Fruit fly (Drosophila melanogaster) whole organism, embryonic: ENCODE data around the gene kraken.
A peak's percentile ranks its signal among the peaks of the same experiment; 100 is the strongest.

Experiments
- Antp ChIP-seq: fragments of 200-800 bp; sonication (Bioruptor generic); optimal IDR thresholded peaks from 3 replicates; lab custom pipeline; 2016; ENCODE audit warnings: missing biosample characterization, missing genetic modification characterization
- Atf-2 ChIP-seq: fragments of 200-800 bp; sonication (Bioruptor generic); optimal IDR thresholded peaks from 2 replicates; lab custom pipeline; 2016; ENCODE audit warnings: missing biosample characterization, missing genetic modification characterization
- B-H1 ChIP-seq: fragments of 200-800 bp; sonication (Bioruptor generic); IDR thresholded peaks from 3 replicates; pipeline ENCODE4 v1.3.6; 2022; ENCODE audit warnings: missing biosample characterization, missing genetic modification characterization
- CG10321 ChIP-seq: fragments of 200-800 bp; sonication (Bioruptor generic); IDR thresholded peaks from 2 replicates; pipeline ENCODE4 v1.3.6; 2022; ENCODE audit warnings: missing biosample characterization, missing genetic modification characterization
- CG10959 ChIP-seq: fragments of 200-800 bp; sonication (Bioruptor generic); IDR thresholded peaks from 2 replicates; pipeline ENCODE4 v1.3.6; 2022; ENCODE audit warnings: missing biosample characterization, missing genetic modification characterization
- CG11247 ChIP-seq: fragments of 200-800 bp; sonication (Bioruptor generic); IDR thresholded peaks from 2 replicates; pipeline ENCODE4 v1.3.6; 2022; ENCODE audit warnings: missing biosample characterization, missing genetic modification characterization
- CG14014 ChIP-seq: fragments of 200-800 bp; sonication (Bioruptor generic); IDR thresholded peaks from 2 replicates; pipeline ENCODE4 v1.3.6; 2022; ENCODE audit warnings: missing biosample characterization, missing genetic modification characterization
- CG15269 ChIP-seq: fragments of 200-800 bp; sonication (Bioruptor generic); optimal IDR thresholded peaks from 2 replicates; lab custom pipeline; 2018; ENCODE audit warnings: missing biosample characterization, mild to moderate bottlenecking, missing genetic modification characterization, moderate library complexity
- CG15479 ChIP-seq: fragments of 200-800 bp; sonication (Bioruptor generic); optimal IDR thresholded peaks from 3 replicates; lab custom pipeline; 2019; ENCODE audit warnings: missing biosample characterization, mild to moderate bottlenecking, missing genetic modification characterization, moderate library complexity
- CG1602 ChIP-seq: fragments of 200-800 bp; sonication (Bioruptor generic); optimal IDR thresholded peaks from 3 replicates; lab custom pipeline; 2016; ENCODE audit warnings: missing biosample characterization, missing genetic modification characterization
- CG16779 ChIP-seq: fragments of 200-800 bp; sonication (Bioruptor generic); IDR thresholded peaks from 2 replicates; pipeline ENCODE4 v1.3.6; 2022; ENCODE audit warnings: missing biosample characterization, missing genetic modification characterization
- CG17385 ChIP-seq: fragments of 200-800 bp; sonication (Bioruptor generic); optimal IDR thresholded peaks from 3 replicates; lab custom pipeline; 2018; ENCODE audit warnings: missing biosample characterization, mild to moderate bottlenecking, missing genetic modification characterization
- CG30431 ChIP-seq: fragments of 200-800 bp; sonication (Bioruptor generic); optimal IDR thresholded peaks from 2 replicates; lab custom pipeline; 2017; ENCODE audit warnings: missing biosample characterization, missing genetic modification characterization
- CG3281 ChIP-seq: fragments of 200-800 bp; sonication (Bioruptor generic); optimal IDR thresholded peaks from 3 replicates; lab custom pipeline; 2017; ENCODE audit warnings: missing biosample characterization, mild to moderate bottlenecking, missing genetic modification characterization
- CG4282 ChIP-seq: fragments of 200-800 bp; sonication (Bioruptor generic); optimal IDR thresholded peaks from 2 replicates; lab custom pipeline; 2016; ENCODE audit warnings: missing biosample characterization, missing genetic modification characterization
- CG6175 ChIP-seq: fragments of 200-800 bp; sonication (Bioruptor generic); IDR thresholded peaks from 3 replicates; pipeline ENCODE4 v1.3.6; 2022; ENCODE audit warnings: missing biosample characterization, missing genetic modification characterization
- CG7839 ChIP-seq: fragments of 200-800 bp; sonication (Bioruptor generic); optimal IDR thresholded peaks from 3 replicates; lab custom pipeline; 2018; ENCODE audit warnings: missing biosample characterization, mild to moderate bottlenecking, missing genetic modification characterization, moderate library complexity
- CG7987 ChIP-seq: fragments of 200-800 bp; sonication (Bioruptor generic); optimal IDR thresholded peaks from 2 replicates; lab custom pipeline; 2018; ENCODE audit warnings: missing biosample characterization, mild to moderate bottlenecking, missing genetic modification characterization, moderate library complexity
- CG8359 ChIP-seq: fragments of 200-800 bp; sonication (Bioruptor generic); optimal IDR thresholded peaks from 2 replicates; lab custom pipeline; 2017; ENCODE audit warnings: missing biosample characterization, mild to moderate bottlenecking, missing genetic modification characterization, borderline replicate concordance
- Dfd ChIP-seq, 2 experiments: fragments of >200 bp; optimal IDR thresholded peaks; 2 replicates each; lab custom pipeline; 2017; ENCODE audit warnings: missing biosample characterization in 2 of 2, missing genetic modification characterization in 2 of 2
- Gug ChIP-seq: fragments of 200-800 bp; sonication (Bioruptor generic); IDR thresholded peaks from 4 replicates; pipeline ENCODE4 v1.3.6; 2022; ENCODE audit warnings: missing biosample characterization, missing genetic modification characterization
- Hand ChIP-seq: fragments of 200-800 bp; sonication (Bioruptor generic); optimal IDR thresholded peaks from 2 replicates; lab custom pipeline; 2017; ENCODE audit warnings: mild to moderate bottlenecking, missing biosample characterization, missing genetic modification reagents, missing genetic modification characterization
- Hmx ChIP-seq: fragments of 200-800 bp; sonication (Bioruptor generic); optimal IDR thresholded peaks from 2 replicates; lab custom pipeline; 2016; ENCODE audit warnings: missing biosample characterization, missing genetic modification characterization
- Kr ChIP-seq: fragments of 200-800 bp; sonication (Bioruptor generic); optimal IDR thresholded peaks from 2 replicates; lab custom pipeline; 2017; ENCODE audit warnings: missing biosample characterization, mild to moderate bottlenecking, missing genetic modification characterization
- Nf-YA ChIP-seq: fragments of 200-800 bp; sonication (Bioruptor generic); IDR thresholded peaks from 2 replicates; pipeline ENCODE4 v1.3.6; 2022; ENCODE audit warnings: missing biosample characterization, missing genetic modification characterization
- Poxn ChIP-seq: fragments of 200-800 bp; sonication (Bioruptor generic); IDR thresholded peaks from 2 replicates; pipeline ENCODE4 v1.3.6; 2022; ENCODE audit warnings: missing biosample characterization, missing genetic modification characterization
- Sox102F ChIP-seq: fragments of 200-800 bp; sonication (Bioruptor generic); optimal IDR thresholded peaks from 2 replicates; lab custom pipeline; 2018; ENCODE audit warnings: missing biosample characterization, mild to moderate bottlenecking, missing genetic modification characterization, moderate library complexity
- Xbp1 ChIP-seq: fragments of 200-800 bp; sonication (Bioruptor generic); optimal IDR thresholded peaks from 3 replicates; lab custom pipeline; 2016; ENCODE audit warnings: missing biosample characterization, mild to moderate bottlenecking, missing genetic modification characterization
- bigmax ChIP-seq: fragments of 200-800 bp; sonication (Bioruptor generic); optimal IDR thresholded peaks from 2 replicates; lab custom pipeline; 2018; ENCODE audit warnings: missing biosample characterization, mild to moderate bottlenecking, missing genetic modification characterization
- cato ChIP-seq: fragments of 200-800 bp; sonication (Bioruptor generic); optimal IDR thresholded peaks from 2 replicates; lab custom pipeline; 2016; ENCODE audit warnings: missing biosample characterization, missing genetic modification characterization, borderline replicate concordance
- caup ChIP-seq: fragments of 200-800 bp; sonication (Bioruptor generic); optimal IDR thresholded peaks from 3 replicates; lab custom pipeline; 2017; ENCODE audit warnings: missing biosample characterization, mild to moderate bottlenecking, missing genetic modification characterization, moderate library complexity; ENCODE audit not compliant: severe bottlenecking
- danr ChIP-seq: fragments of 200-800 bp; sonication (Bioruptor generic); IDR thresholded peaks from 2 replicates; pipeline ENCODE4 v1.3.6; 2022; ENCODE audit warnings: missing biosample characterization, missing genetic modification characterization
- dimm ChIP-seq: fragments of 200-800 bp; sonication (Bioruptor generic); IDR thresholded peaks from 2 replicates; pipeline ENCODE4 v1.3.6; 2022; ENCODE audit warnings: missing biosample characterization, missing genetic modification characterization
- eve ChIP-seq, 2 experiments: fragments of >200 bp; optimal IDR thresholded peaks; 2 replicates each; lab custom pipeline; 2017; ENCODE audit warnings: missing biosample characterization in 2 of 2, missing genetic modification characterization in 2 of 2
- hth ChIP-seq: fragments of >200 bp; optimal IDR thresholded peaks from 2 replicates; lab custom pipeline; 2017; ENCODE audit warnings: inconsistent platforms
- mam ChIP-seq: fragments of 200-800 bp; sonication (Bioruptor generic); optimal IDR thresholded peaks from 3 replicates; lab custom pipeline; 2016; ENCODE audit warnings: missing biosample characterization, missing genetic modification characterization
- nau ChIP-seq: fragments of 200-800 bp; sonication (Bioruptor generic); optimal IDR thresholded peaks from 3 replicates; lab custom pipeline; 2017; ENCODE audit warnings: missing biosample characterization, mild to moderate bottlenecking, missing genetic modification characterization, missing genetic modification reagents
- oc ChIP-seq: fragments of 200-800 bp; sonication (Bioruptor generic); optimal IDR thresholded peaks from 2 replicates; lab custom pipeline; 2018; ENCODE audit warnings: missing biosample characterization, mild to moderate bottlenecking, missing genetic modification characterization, moderate library complexity
- pnt ChIP-seq: fragments of 200-800 bp; sonication (Bioruptor generic); optimal IDR thresholded peaks from 3 replicates; lab custom pipeline; 2016; ENCODE audit warnings: missing biosample characterization, missing genetic modification characterization
- pros ChIP-seq: fragments of 200-800 bp; sonication (Bioruptor generic); optimal IDR thresholded peaks from 3 replicates; lab custom pipeline; 2019; ENCODE audit warnings: missing biosample characterization, mild to moderate bottlenecking, missing genetic modification characterization, moderate library complexity
- psq ChIP-seq: fragments of 200-800 bp; sonication (Bioruptor generic); optimal IDR thresholded peaks from 2 replicates; lab custom pipeline; 2017; ENCODE audit warnings: missing biosample characterization, missing genetic modification characterization
- ranshi ChIP-seq: fragments of 200-800 bp; sonication (Bioruptor generic); IDR thresholded peaks from 2 replicates; pipeline ENCODE4 v1.3.6; 2022; ENCODE audit warnings: missing biosample characterization, missing genetic modification characterization
- row ChIP-seq: fragments of 200-800 bp; sonication (Bioruptor generic); IDR thresholded peaks from 3 replicates; pipeline ENCODE4 v1.3.6; 2022; ENCODE audit warnings: missing biosample characterization, missing genetic modification characterization
- sens-2 ChIP-seq: fragments of 200-800 bp; sonication (Bioruptor generic); IDR thresholded peaks from 2 replicates; pipeline ENCODE4 v1.3.6; 2022; ENCODE audit warnings: missing biosample characterization, missing genetic modification characterization
- slou ChIP-seq: fragments of 200-800 bp; sonication (Bioruptor generic); optimal IDR thresholded peaks from 3 replicates; lab custom pipeline; 2016; ENCODE audit warnings: missing biosample characterization, missing genetic modification characterization
- slp2 ChIP-seq: fragments of 200-800 bp; sonication (Bioruptor generic); optimal IDR thresholded peaks from 2 replicates; lab custom pipeline; 2016; ENCODE audit warnings: missing biosample characterization, missing genetic modification characterization
- ssp ChIP-seq: fragments of 200-800 bp; sonication (Bioruptor generic); IDR thresholded peaks from 2 replicates; pipeline ENCODE4 v1.3.6; 2022; ENCODE audit warnings: missing biosample characterization, missing genetic modification characterization
- stc ChIP-seq: fragments of 200-800 bp; sonication (Bioruptor generic); IDR thresholded peaks from 2 replicates; pipeline ENCODE4 v1.3.6; 2022; ENCODE audit warnings: missing biosample characterization, missing genetic modification characterization
- stwl ChIP-seq: fragments of 200-800 bp; sonication (Bioruptor generic); optimal IDR thresholded peaks from 3 replicates; lab custom pipeline; 2018; ENCODE audit warnings: missing biosample characterization, mild to moderate bottlenecking, missing genetic modification characterization, moderate library complexity
- tx ChIP-seq: fragments of 200-800 bp; sonication (Bioruptor generic); optimal IDR thresholded peaks from 2 replicates; lab custom pipeline; 2016; ENCODE audit warnings: missing biosample characterization, missing genetic modification characterization

The kraken gene

dm6 chr2L:819315-820032 is 33.1 kb upstream of the kraken start, which contains the start of the genes PGAP2 and Clp (continued):
- TF ChIP-seq danr (GFP tag; lab: Robert Waterston, UW) (peak; percentile 57; the same call in 1 of the 2 replicates), hth (no peak), Gug (peak; percentile 63; the same call in 3 of the 4 replicates), row (peak; percentile 94), CG8359 (GFP tag; lab: Kevin White, UChicago) (no peak), CG7987 (peak; percentile 23), tx (no peak), CG15269 (peak; percentile 77), Dfd (GFP tag; optimal IDR thresholded peaks at IDR 0.05; lab: Kevin White, UChicago) (no peak), bigmax (no peak), pros (GFP tag; lab: Kevin White, UChicago) (no peak), eve (GFP tag; optimal IDR thresholded peaks at IDR 0.05; lab: Kevin White, UChicago) (no peak), oc (tag; lab: Kevin White, UChicago) (peak; percentile 38), CG11247 (GFP tag; lab: Robert Waterston, UW) (peak; percentile 46; the same call in 1 of the 2 replicates), CG17385 (GFP tag; lab: Kevin White, UChicago) (peak; percentile 64), psq (GFP tag; lab: Kevin White, UChicago) (no peak), Atf-2 (peak; percentile 30), pnt (GFP tag; lab: Kevin White, UChicago) (peak; percentile 16), CG16779 (GFP tag; lab: Robert Waterston, UW) (no peak), CG10959 (GFP tag; lab: Robert Waterston, UW) (peak; percentile 40; the same call in 1 of the 2 replicates), sens-2 (GFP tag; lab: Robert Waterston, UW) (0 out of 2 replicates have a peak, but pooled peaks have one; percentile 7), dimm (GFP tag; lab: Robert Waterston, UW) (peak; percentile 44; the same call in 1 of the 2 replicates), CG1602 (GFP tag; lab: Kevin White, UChicago) (peak; percentile 79), Xbp1 (GFP tag; lab: Kevin White, UChicago) (peak; percentile 81), caup (GFP tag; lab: Kevin White, UChicago) (peak; percentile 42), CG10321 (GFP tag; lab: Robert Waterston, UW) (no peak), CG4282 (GFP tag; lab: Kevin White, UChicago) (no peak), CG30431 (GFP tag; lab: Kevin White, UChicago) (peak; percentile 19), stwl (tag; lab: Kevin White, UChicago) (peak; percentile 42), ssp (GFP tag; lab: Robert Waterston, UW) (peak; percentile 68), mam (GFP tag; lab: Kevin White, UChicago) (peak; percentile 64), Kr (GFP tag; lab: Kevin White, UChicago) (no peak), Nf-YA (GFP tag; lab: Robert Waterston, UW) (peak; percentile 36; the same call in 1 of the 2 replicates), Hand (GFP tag; lab: Kevin White, UChicago) (no peak), CG15479 (GFP tag; lab: Kevin White, UChicago) (peak; percentile 26), Antp (GFP tag; lab: Kevin White, UChicago) (peak; percentile 31), ranshi (GFP tag; lab: Robert Waterston, UW) (peak; percentile 69), slou (GFP tag; lab: Kevin White, UChicago) (peak; percentile 49), CG7839 (tag; lab: Kevin White, UChicago) (peak; percentile 81), cato (GFP tag; lab: Kevin White, UChicago) (peak; percentile 62), slp2 (GFP tag; lab: Kevin White, UChicago) (no peak), Hmx (GFP tag; lab: Kevin White, UChicago) (no peak), Poxn (GFP tag; lab: Robert Waterston, UW) (peak; percentile 23; the same call in 1 of the 2 replicates), B-H1 (GFP tag; lab: Robert Waterston, UW) (peak; percentile 72), stc (GFP tag; lab: Robert Waterston, UW) (peak; percentile 54; the same call in 1 of the 2 replicates), CG3281 (peak; percentile 56), nau (no peak), CG14014 (no peak; the same call in none of the 2 replicates), CG6175 (GFP tag; lab: Robert Waterston, UW) (peak; percentile 45; the same call in 1 of the 3 replicates), Sox102F (peak; percentile 76)
